Worm (Caenorhabditis elegans) whole organism, midembryonic: ENCODE results near the gene C03A3.1.
A peak's percentile ranks its signal among the peaks of the same experiment; 100 is the strongest.

Source experiments
- T22C8.4 ChIP-seq: fragments of 200-800 bp; sonication (Bioruptor generic); IDR thresholded peaks from 2 replicates; pipeline ENCODE4 v1.3.6; 2022; ENCODE audit warnings: missing genetic modification characterization, missing compliant biosample characterization
- cog-1 ChIP-seq: sonication (generic microtip); optimal IDR thresholded peaks from 2 replicates; lab custom pipeline; 2016; ENCODE audit warnings: missing genetic modification characterization, missing compliant biosample characterization
- flt-1 ChIP-seq: fragments of 200-800 bp; sonication (Bioruptor generic); IDR thresholded peaks from 2 replicates; pipeline ENCODE4 v1.3.6; 2022; ENCODE audit warnings: missing genetic modification characterization, missing compliant biosample characterization
- klf-2 ChIP-seq: fragments of 200-800 bp; sonication (Bioruptor generic); conservative IDR thresholded peaks from 2 replicates; pipeline ENCODE4 v1.3.6; 2022; ENCODE audit warnings: missing genetic modification reagents, missing genetic modification characterization, missing compliant biosample characterization
- med-1 ChIP-seq: sonication (generic microtip); optimal IDR thresholded peaks from 2 replicates; lab custom pipeline; 2017; ENCODE audit warnings: missing genetic modification characterization, mild to moderate bottlenecking, missing compliant biosample characterization, antibody characterized with exemption, missing genetic modification reagents; ENCODE audit not compliant: insufficient read depth
- ref-1 ChIP-seq: fragments of 200-800 bp; sonication (Bioruptor generic); conservative IDR thresholded peaks from 2 replicates; pipeline ENCODE4 v1.3.6; 2022; ENCODE audit warnings: missing genetic modification reagents, missing genetic modification characterization, missing compliant biosample characterization
- tab-1 ChIP-seq: fragments of 200-800 bp; sonication (Bioruptor generic); IDR thresholded peaks from 2 replicates; pipeline ENCODE4 v1.3.6; 2022; ENCODE audit warnings: missing genetic modification characterization, missing compliant biosample characterization
- ztf-23 ChIP-seq: fragments of 200-800 bp; sonication (Bioruptor generic); IDR thresholded peaks from 2 replicates; pipeline ENCODE4 v1.3.6; 2022; ENCODE audit warnings: missing genetic modification reagents, missing genetic modification characterization, missing compliant biosample characterization
- ztf-29 ChIP-seq: fragments of 200-800 bp; sonication (Bioruptor generic); IDR thresholded peaks from 2 replicates; pipeline ENCODE4 v1.3.6; 2022; ENCODE audit warnings: missing genetic modification reagents, missing genetic modification characterization, missing compliant biosample characterization

The C03A3.1 gene

DNA sequence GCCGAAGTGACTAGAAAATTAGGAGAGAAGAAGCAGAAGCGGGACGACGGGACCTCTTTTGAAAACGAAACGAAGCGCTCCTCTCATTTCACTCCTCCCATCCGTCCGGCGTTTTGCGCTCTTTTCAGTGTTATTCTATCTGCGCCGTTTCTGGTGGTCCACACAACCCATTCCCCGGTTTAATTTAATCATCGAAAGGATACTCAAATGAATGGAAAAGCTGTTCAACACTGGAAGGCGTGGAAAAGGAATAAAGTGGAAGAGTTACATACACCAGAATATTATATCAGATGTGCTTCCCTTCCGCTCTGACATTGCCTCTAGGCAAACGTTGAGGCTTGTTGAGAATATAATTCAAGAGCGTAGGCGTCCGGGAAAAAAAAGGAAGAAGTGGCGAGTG is 12.1 kb upstream of the C03A3.1 start:
- TF ChIP-seq ztf-29 (no peak), ztf-23 (GFP tag; lab: Robert Waterston, UW) (0 out of 2 replicates have a peak, but pooled peaks have one; percentile 41)

DNA sequence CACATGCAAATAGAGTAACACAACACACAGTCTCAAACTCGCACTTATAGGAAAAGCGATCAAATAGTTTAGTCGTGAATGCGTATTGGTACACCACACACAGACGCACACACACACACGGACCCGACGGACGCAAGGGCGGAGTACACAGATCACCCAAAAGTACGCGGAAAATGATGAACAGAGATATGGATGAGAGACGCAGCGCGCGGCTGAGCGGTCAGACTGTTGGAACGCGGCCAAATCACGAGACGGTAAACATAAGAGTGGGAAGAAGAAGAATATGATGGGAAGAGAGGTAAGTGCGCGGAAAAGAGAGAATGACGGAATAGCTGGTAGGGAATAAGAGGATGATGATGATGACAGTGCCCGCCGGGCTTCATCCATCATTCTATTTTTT is 9.1 kb upstream of the C03A3.1 start:
- TF ChIP-seq flt-1 (GFP tag; lab: Robert Waterston, UW) (peak; percentile 37; the same call in 1 of the 2 replicates), ztf-29 (no peak), ref-1 (GFP tag; lab: Robert Waterston, UW) (no peak), ztf-23 (GFP tag; lab: Robert Waterston, UW) (no peak), cog-1 (peak; percentile 2), tab-1 (GFP tag; lab: Robert Waterston, UW) (no peak), T22C8.4 (GFP tag; lab: Robert Waterston, UW) (no peak)

DNA sequence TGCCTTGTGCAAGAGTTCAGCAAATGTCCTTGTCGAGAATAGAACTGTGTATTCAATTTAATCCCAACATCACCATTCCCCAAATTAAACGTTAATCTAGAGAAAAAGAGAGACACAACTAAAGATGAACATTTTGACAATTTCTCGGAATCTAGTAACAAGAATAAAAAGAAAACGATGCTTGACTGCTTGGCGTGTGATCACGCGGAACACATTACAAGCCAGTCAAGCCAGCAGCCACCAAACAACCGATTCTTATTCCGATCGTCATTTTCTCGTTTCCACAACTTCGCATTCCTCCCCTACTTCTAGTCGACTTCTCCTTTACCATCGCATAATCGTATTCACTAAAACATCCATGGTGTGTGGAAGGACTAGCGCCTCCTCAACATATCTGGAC is 7.8 kb upstream of the C03A3.1 start:
- TF ChIP-seq cog-1 (no peak), tab-1 (GFP tag; lab: Robert Waterston, UW) (no peak), flt-1 (GFP tag; lab: Robert Waterston, UW) (no peak), ztf-23 (GFP tag; lab: Robert Waterston, UW) (no peak), ref-1 (GFP tag; lab: Robert Waterston, UW) (no peak), klf-2 (GFP tag; lab: Robert Waterston, UW) (no peak), med-1 (GFP tag; lab: Kevin White, UChicago) (no peak), T22C8.4 (GFP tag; lab: Robert Waterston, UW) (no peak), ztf-29 (no peak)

DNA sequence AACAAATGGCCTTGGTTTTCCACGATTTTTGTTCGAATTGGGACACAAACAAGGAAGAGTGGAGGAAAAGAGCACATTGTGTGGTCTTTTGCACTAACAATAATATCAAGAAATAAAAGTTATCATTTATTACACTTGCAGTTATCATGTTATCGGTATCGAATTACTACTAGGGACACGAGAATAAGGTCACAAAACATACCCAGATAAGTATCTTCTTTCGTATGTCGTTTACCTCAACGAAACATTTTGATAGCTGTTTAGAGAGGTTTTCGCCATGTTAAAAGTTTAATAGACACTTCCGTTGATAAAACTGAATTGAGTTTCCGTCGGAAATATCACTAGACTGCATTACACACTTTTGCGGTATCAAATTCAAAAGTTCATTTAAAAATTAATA is 6.2 kb upstream of the C03A3.1 start:
- TF ChIP-seq T22C8.4 (GFP tag; lab: Robert Waterston, UW) (no peak), ztf-23 (GFP tag; lab: Robert Waterston, UW) (no peak), cog-1 (no peak), flt-1 (GFP tag; lab: Robert Waterston, UW) (no peak), ref-1 (GFP tag; lab: Robert Waterston, UW) (no peak), tab-1 (GFP tag; lab: Robert Waterston, UW) (no peak), klf-2 (GFP tag; lab: Robert Waterston, UW) (no peak), med-1 (GFP tag; lab: Kevin White, UChicago) (no peak), ztf-29 (no peak)

DNA sequence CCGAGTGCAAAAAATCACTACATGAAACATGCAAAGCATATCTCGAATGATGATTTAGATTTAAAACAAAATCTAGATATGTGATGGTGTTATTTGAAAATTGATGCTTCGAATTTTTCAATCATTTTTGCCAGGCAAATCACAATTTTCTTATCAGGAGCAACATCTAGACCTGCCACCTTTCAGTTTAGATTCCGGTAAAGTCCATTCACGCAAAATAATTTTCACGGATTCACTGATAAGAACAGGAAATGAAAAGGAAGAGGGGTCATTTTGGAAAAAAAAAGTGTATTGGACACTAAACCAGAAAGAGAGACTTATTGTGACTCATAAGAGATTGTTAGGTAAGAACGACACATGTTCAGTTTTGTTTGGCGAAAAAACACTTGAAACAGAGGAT is 5.2 kb upstream of the C03A3.1 start:
- no peak for TF ChIP-seq ztf-29
- TF ChIP-seq med-1 (GFP tag; lab: Kevin White, UChicago), result no peak

DNA sequence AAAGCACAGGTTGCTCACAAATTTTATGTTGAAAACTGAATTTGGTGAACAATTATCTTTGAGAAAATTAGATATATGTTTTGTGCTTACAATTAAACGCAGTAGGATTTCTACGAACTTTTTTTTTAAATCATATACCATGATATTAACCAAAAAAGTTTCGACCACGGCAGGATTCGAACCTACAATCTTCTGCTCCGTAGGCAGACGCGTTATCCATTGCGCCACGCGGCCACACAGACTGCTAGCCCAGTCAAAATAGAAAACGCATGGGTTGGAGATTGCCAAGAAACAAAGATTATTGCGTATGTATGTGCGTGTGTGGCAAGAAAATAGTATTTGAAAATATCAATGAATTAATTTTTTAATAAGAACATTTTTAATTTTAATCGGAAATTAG is 4.7 kb upstream of the C03A3.1 start:
- TF ChIP-seq tab-1 (GFP tag; lab: Robert Waterston, UW) (peak; percentile 73; the same call in 1 of the 2 replicates), med-1 (GFP tag; lab: Kevin White, UChicago) (peak; percentile 23), flt-1 (GFP tag; lab: Robert Waterston, UW) (peak; percentile 89), ztf-29 (0 out of 2 replicates have a peak, but pooled peaks have one; percentile 45), cog-1 (peak; percentile 45), klf-2 (GFP tag; lab: Robert Waterston, UW) (peak; percentile 44; the same call in 1 of the 2 replicates), ref-1 (GFP tag; lab: Robert Waterston, UW) (peak; percentile 70), ztf-23 (GFP tag; lab: Robert Waterston, UW) (peak; percentile 80), T22C8.4 (GFP tag; lab: Robert Waterston, UW) (peak; percentile 27; the same call in 1 of the 2 replicates)

DNA sequence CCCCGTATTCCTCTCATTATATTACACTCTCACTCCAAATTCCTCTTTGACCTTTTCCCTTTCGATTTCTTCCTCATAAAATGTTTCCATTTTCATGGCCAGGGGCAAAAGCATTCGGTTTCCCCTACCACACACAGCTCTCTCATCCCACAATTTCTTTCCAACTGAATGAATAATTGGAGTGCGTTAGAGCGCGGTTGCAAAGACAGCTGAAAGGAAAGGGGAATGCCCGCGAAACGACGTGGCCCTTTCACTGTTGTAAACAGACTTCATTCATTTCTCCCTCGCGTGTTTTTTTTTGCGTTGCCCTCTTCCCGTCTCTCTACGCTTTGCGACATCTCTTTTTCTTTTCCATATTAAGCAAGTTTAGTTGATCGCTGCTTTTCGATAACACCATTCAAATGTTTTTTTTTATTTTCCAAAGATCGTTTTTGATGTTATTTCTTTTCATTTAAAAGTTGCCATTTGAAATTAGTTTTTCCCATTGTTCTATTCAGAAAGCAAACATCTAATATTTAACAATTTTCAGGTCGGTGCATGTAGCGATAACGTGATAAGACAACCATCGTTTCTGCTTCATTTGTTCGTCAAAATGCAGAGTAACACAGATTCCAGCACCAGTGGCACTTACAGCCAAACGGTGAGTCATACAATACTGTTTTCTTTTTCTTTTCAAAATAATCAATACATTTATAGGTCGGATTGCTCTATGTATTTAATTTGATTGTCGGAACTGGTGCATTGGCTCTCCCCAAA is 5.3 kb downstream of the C03A3.1 start, which contains the start of gene C03A3.2:
Gene C03A3.2 (plus strand): TSS at position 530 of the 756 bp plus-strand sequence.
- TF ChIP-seq tab-1 (GFP tag; lab: Robert Waterston, UW) (no peak), med-1 (GFP tag; lab: Kevin White, UChicago) (no peak), ztf-23 (GFP tag; lab: Robert Waterston, UW) (peak; percentile 70), flt-1 (GFP tag; lab: Robert Waterston, UW) (peak; percentile 70; the same call in 1 of the 2 replicates), ztf-29 (no peak), cog-1 (peak; percentile 29), T22C8.4 (GFP tag; lab: Robert Waterston, UW) (no peak), klf-2 (GFP tag; lab: Robert Waterston, UW) (no peak), ref-1 (GFP tag; lab: Robert Waterston, UW) (no peak)

DNA sequence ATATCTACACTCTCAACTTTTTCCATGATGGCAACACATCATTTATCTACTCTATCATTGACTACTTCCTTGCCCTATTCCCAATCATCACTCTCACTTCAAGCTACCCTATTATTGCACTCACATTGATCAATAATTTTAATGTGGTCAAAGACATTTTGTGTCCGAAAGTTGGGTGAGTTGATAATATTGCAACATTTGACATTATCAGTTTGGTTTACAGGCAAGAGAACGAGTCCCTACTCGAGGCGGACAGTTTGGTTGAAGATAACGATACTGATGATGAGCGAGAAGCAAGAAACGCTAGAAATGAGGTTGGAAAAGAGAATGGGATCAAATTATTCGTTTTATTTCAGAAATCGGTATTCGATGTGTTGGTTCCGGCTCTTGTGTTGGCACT is 7.6 kb downstream of the C03A3.1 start:
- TF ChIP-seq cog-1 (no peak), ztf-23 (GFP tag; lab: Robert Waterston, UW) (no peak), flt-1 (GFP tag; lab: Robert Waterston, UW) (no peak), ztf-29 (no peak), klf-2 (GFP tag; lab: Robert Waterston, UW) (no peak), tab-1 (GFP tag; lab: Robert Waterston, UW) (no peak), ref-1 (GFP tag; lab: Robert Waterston, UW) (no peak), T22C8.4 (GFP tag; lab: Robert Waterston, UW) (no peak), med-1 (GFP tag; lab: Kevin White, UChicago) (no peak)

DNA sequence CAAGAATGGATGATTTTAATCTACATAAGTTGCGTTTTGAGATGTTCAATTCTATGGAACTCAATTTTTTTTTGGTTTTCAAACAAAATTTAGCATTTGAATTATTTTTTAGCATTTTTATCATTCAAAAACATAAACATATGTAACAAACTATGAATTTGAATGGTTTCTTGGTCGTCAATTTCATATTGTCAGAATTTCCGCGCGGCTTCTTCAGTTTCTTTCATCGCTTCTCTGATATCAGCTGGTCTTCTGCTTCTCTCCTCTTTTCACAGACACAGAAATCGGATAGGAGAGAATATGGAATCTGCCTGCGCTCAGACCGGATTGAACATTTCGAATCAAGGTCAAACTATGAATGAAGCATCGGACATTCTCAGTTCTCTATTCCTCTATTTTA is 9.6 kb downstream of the C03A3.1 start, which contains the start of gene C03A3.9:
Gene C03A3.9 (plus strand): TSS at position 301 of the 400 bp plus-strand sequence.
- TF ChIP-seq ztf-29 (no peak), cog-1 (no peak), tab-1 (GFP tag; lab: Robert Waterston, UW) (no peak), flt-1 (GFP tag; lab: Robert Waterston, UW) (no peak), ztf-23 (GFP tag; lab: Robert Waterston, UW) (no peak), ref-1 (GFP tag; lab: Robert Waterston, UW) (no peak), med-1 (GFP tag; lab: Kevin White, UChicago) (no peak), T22C8.4 (GFP tag; lab: Robert Waterston, UW) (no peak), klf-2 (GFP tag; lab: Robert Waterston, UW) (no peak)
